Worm (Caenorhabditis elegans) whole organism, late embryonic: Measurements from ENCODE around the gene C23G10.5.
A peak's percentile ranks its signal among the peaks of the same experiment; 100 is the strongest.

ENCODE experiments used
- C38D4.7 ChIP-seq: fragments of 200-800 bp; sonication (Bioruptor generic); optimal IDR thresholded peaks from 2 replicates; lab custom pipeline; 2018; ENCODE audit warnings: mild to moderate bottlenecking, missing genetic modification characterization, moderate library complexity, missing compliant biosample characterization
- T23F11.4 ChIP-seq: fragments of 200-800 bp; sonication (Bioruptor generic); optimal IDR thresholded peaks from 2 replicates; lab custom pipeline; 2018; ENCODE audit warnings: mild to moderate bottlenecking, missing genetic modification characterization, missing compliant biosample characterization
- Y22D7AL.16 ChIP-seq: sonication (generic microtip); optimal IDR thresholded peaks from 2 replicates; lab custom pipeline; 2016; ENCODE audit warnings: missing genetic modification characterization, missing compliant biosample characterization
- ahr-1 ChIP-seq: sonication (generic microtip); optimal IDR thresholded peaks from 2 replicates; lab custom pipeline; 2016; ENCODE audit warnings: missing genetic modification characterization, missing compliant biosample characterization
- ceh-14 ChIP-seq: sonication (generic microtip); optimal IDR thresholded peaks from 2 replicates; lab custom pipeline; 2016; ENCODE audit warnings: missing genotype, missing genetic modification characterization, missing compliant biosample characterization
- ceh-2 ChIP-seq: sonication (generic microtip); optimal IDR thresholded peaks from 2 replicates; lab custom pipeline; 2016; ENCODE audit warnings: missing genotype, missing genetic modification characterization, missing compliant biosample characterization
- ceh-24 ChIP-seq: sonication (generic microtip); optimal IDR thresholded peaks from 2 replicates; lab custom pipeline; 2016; ENCODE audit warnings: mild to moderate bottlenecking, missing genetic modification characterization, missing compliant biosample characterization
- ceh-31 ChIP-seq: sonication (generic microtip); optimal IDR thresholded peaks from 2 replicates; lab custom pipeline; 2016; ENCODE audit warnings: missing genetic modification characterization, missing compliant biosample characterization
- ceh-34 ChIP-seq: sonication (generic microtip); optimal IDR thresholded peaks from 2 replicates; lab custom pipeline; 2016; ENCODE audit warnings: mild to moderate bottlenecking, missing genetic modification characterization, missing compliant biosample characterization
- ceh-9 ChIP-seq: sonication (generic microtip); optimal IDR thresholded peaks from 2 replicates; lab custom pipeline; 2016; ENCODE audit warnings: mild to moderate bottlenecking, missing genetic modification characterization, inconsistent platforms, missing compliant biosample characterization
- dmd-4 ChIP-seq: sonication (generic microtip); optimal IDR thresholded peaks from 2 replicates; lab custom pipeline; 2016; ENCODE audit warnings: borderline replicate concordance, missing genetic modification characterization, missing compliant biosample characterization
- elt-2 ChIP-seq: sonication (generic microtip); optimal IDR thresholded peaks from 2 replicates; lab custom pipeline; 2016; ENCODE audit warnings: missing genetic modification reagents, missing genetic modification characterization, missing compliant biosample characterization
- elt-4 ChIP-seq: sonication (generic microtip); optimal IDR thresholded peaks from 2 replicates; lab custom pipeline; 2016; ENCODE audit warnings: missing genetic modification characterization, missing compliant biosample characterization
- ets-4 ChIP-seq: sonication (generic microtip); optimal IDR thresholded peaks from 2 replicates; lab custom pipeline; 2016; ENCODE audit warnings: missing genetic modification characterization, missing compliant biosample characterization
- eyg-1 ChIP-seq: sonication (generic microtip); optimal IDR thresholded peaks from 2 replicates; lab custom pipeline; 2016; ENCODE audit warnings: missing genotype, missing genetic modification characterization, missing compliant biosample characterization
- fkh-10 ChIP-seq: fragments of 150-350 bp; optimal IDR thresholded peaks from 2 replicates; lab custom pipeline; 2014; ENCODE audit warnings: missing biosample characterization, missing genetic modification reagents, missing genetic modification characterization
- hlh-30 ChIP-seq: sonication (generic microtip); optimal IDR thresholded peaks from 2 replicates; lab custom pipeline; 2017; ENCODE audit warnings: antibody characterized with exemption, missing genetic modification characterization, missing compliant biosample characterization; ENCODE audit not compliant: insufficient read depth
- hlh-6 ChIP-seq: sonication (generic microtip); optimal IDR thresholded peaks from 2 replicates; lab custom pipeline; 2016; ENCODE audit warnings: missing genotype, missing genetic modification characterization, missing compliant biosample characterization
- lin-11 ChIP-seq: fragments of 200-800 bp; sonication (Bioruptor generic); optimal IDR thresholded peaks from 2 replicates; lab custom pipeline; 2018; ENCODE audit warnings: mild to moderate bottlenecking, missing genetic modification characterization, missing compliant biosample characterization
- madf-2 ChIP-seq: sonication (generic microtip); optimal IDR thresholded peaks from 2 replicates; lab custom pipeline; 2017; ENCODE audit warnings: missing genetic modification characterization, missing compliant biosample characterization
- mec-3 ChIP-seq: sonication (generic microtip); optimal IDR thresholded peaks from 2 replicates; lab custom pipeline; 2016; ENCODE audit warnings: borderline replicate concordance, missing genetic modification characterization, missing compliant biosample characterization
- nfya-1 ChIP-seq: sonication (generic microtip); optimal IDR thresholded peaks from 2 replicates; lab custom pipeline; 2017; ENCODE audit warnings: missing genetic modification characterization, mild to moderate bottlenecking, missing compliant biosample characterization, antibody characterized with exemption, moderate library complexity
- nhr-11 ChIP-seq: fragments of 150-350 bp; optimal IDR thresholded peaks from 2 replicates; lab custom pipeline; 2014; ENCODE audit warnings: missing biosample characterization, missing genetic modification characterization
- nhr-232 ChIP-seq: sonication (generic microtip); optimal IDR thresholded peaks from 2 replicates; lab custom pipeline; 2016; ENCODE audit warnings: missing genetic modification characterization, missing compliant biosample characterization
- odd-2 ChIP-seq: sonication (generic microtip); optimal IDR thresholded peaks from 2 replicates; lab custom pipeline; 2017; ENCODE audit warnings: antibody characterized with exemption, mild to moderate bottlenecking, missing genetic modification characterization, missing compliant biosample characterization
- pha-4 ChIP-seq: fragments of 150-350 bp; optimal IDR thresholded peaks from 2 replicates; lab custom pipeline; 2018; ENCODE audit warnings: missing biosample characterization, missing genetic modification reagents, missing genetic modification characterization
- pqm-1 ChIP-seq: sonication (generic microtip); optimal IDR thresholded peaks from 2 replicates; lab custom pipeline; 2016; ENCODE audit warnings: missing genetic modification characterization, missing compliant biosample characterization
- ref-2 ChIP-seq: sonication (generic microtip); optimal IDR thresholded peaks from 2 replicates; lab custom pipeline; 2016; ENCODE audit warnings: missing genetic modification characterization, missing compliant biosample characterization
- rnt-1 ChIP-seq: sonication (generic microtip); optimal IDR thresholded peaks from 2 replicates; lab custom pipeline; 2016; ENCODE audit warnings: missing genetic modification characterization, missing compliant biosample characterization
- sdc-2 ChIP-seq: sonication (generic microtip); optimal IDR thresholded peaks from 2 replicates; lab custom pipeline; 2016; ENCODE audit warnings: missing genotype, missing genetic modification characterization, missing compliant biosample characterization
- sox-2 ChIP-seq: fragments of 200-800 bp; sonication (Bioruptor generic); IDR thresholded peaks from 2 replicates; pipeline ENCODE4 v1.3.6; 2022; ENCODE audit warnings: missing genetic modification reagents, missing genetic modification characterization, missing compliant biosample characterization
- sox-4 ChIP-seq: sonication (generic microtip); optimal IDR thresholded peaks from 2 replicates; lab custom pipeline; 2017; ENCODE audit warnings: mild to moderate bottlenecking, missing genetic modification characterization, inconsistent platforms, missing compliant biosample characterization
- syd-9 ChIP-seq: sonication (generic microtip); optimal IDR thresholded peaks from 2 replicates; lab custom pipeline; 2016; ENCODE audit warnings: mild to moderate bottlenecking, missing genetic modification characterization, moderate library complexity, missing compliant biosample characterization
- tbx-2 ChIP-seq: sonication (generic microtip); optimal IDR thresholded peaks from 2 replicates; lab custom pipeline; 2016; ENCODE audit warnings: missing genetic modification characterization, missing compliant biosample characterization
- tbx-7 ChIP-seq: sonication (generic microtip); optimal IDR thresholded peaks from 2 replicates; lab custom pipeline; 2016; ENCODE audit warnings: missing genotype, missing genetic modification characterization, missing compliant biosample characterization
- ttx-3 ChIP-seq: sonication (generic microtip); optimal IDR thresholded peaks from 2 replicates; lab custom pipeline; 2016; ENCODE audit warnings: missing genetic modification reagents, missing genetic modification characterization, missing compliant biosample characterization
- unc-3 ChIP-seq, 2 experiments: fragments of 200-800 bp in 1 of 2; sonication (Bioruptor generic) in 1 of 2; sonication (generic microtip) in 1 of 2; conservative IDR thresholded peaks in 1 of 2; optimal IDR thresholded peaks in 1 of 2; 2 replicates each; pipeline versions ENCODE4 v1.3.6 to Lab custom; 2016 to 2022; ENCODE audit warnings: missing compliant biosample characterization in 2 of 2, missing genetic modification characterization in 2 of 2, missing genetic modification reagents in 1 of 2
- unc-42 ChIP-seq: sonication (generic microtip); optimal IDR thresholded peaks from 2 replicates; lab custom pipeline; 2016; ENCODE audit warnings: missing genotype, missing genetic modification characterization, missing compliant biosample characterization
- unc-55 ChIP-seq: sonication (generic microtip); optimal IDR thresholded peaks from 2 replicates; lab custom pipeline; 2017; ENCODE audit warnings: missing biosample characterization, missing genetic modification reagents, missing genetic modification characterization
- zip-5 ChIP-seq: sonication (generic microtip); optimal IDR thresholded peaks from 2 replicates; lab custom pipeline; 2016; ENCODE audit warnings: missing genetic modification characterization, missing compliant biosample characterization
- ztf-16 ChIP-seq: sonication (generic microtip); optimal IDR thresholded peaks from 2 replicates; lab custom pipeline; 2017; ENCODE audit warnings: missing genetic modification characterization, missing compliant biosample characterization

Gene C23G10.5

DNA sequence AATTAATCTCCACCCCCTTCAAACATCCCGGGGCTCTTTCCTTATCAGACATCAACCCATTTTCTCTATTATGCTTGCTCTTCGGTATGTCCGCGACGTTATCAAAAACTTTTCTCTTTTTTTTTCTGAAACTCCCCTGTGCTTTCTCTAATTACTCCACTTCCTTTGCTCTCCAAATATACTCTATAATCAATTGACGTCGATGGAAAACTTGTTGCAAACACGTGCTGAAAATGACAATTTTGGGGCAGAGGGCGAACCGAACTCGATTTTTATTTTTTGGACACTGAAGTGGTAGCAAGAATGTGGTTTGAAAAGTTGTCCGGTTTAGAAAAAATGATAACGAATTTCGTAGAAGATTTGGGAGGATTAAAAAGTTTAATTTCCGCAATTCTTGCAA lies 11.8 kb upstream of the C23G10.5 start:
- TF ChIP-seq dmd-4 (no peak), tbx-2 (no peak), ceh-9 (tag; lab: Kevin White, UChicago) (no peak), ceh-14 (tag; lab: Kevin White, UChicago) (no peak), ets-4 (tag; lab: Kevin White, UChicago) (no peak), unc-42 (tag; lab: Kevin White, UChicago) (no peak), nfya-1 (no peak), pqm-1 (tag; lab: Kevin White, UChicago) (no peak), sdc-2 (tag; lab: Kevin White, UChicago) (no peak), zip-5 (tag; lab: Kevin White, UChicago) (no peak), unc-55 (GFP tag; lab: Kevin White, UChicago) (no peak), C38D4.7 (no peak), Y22D7AL.16 (tag; lab: Kevin White, UChicago) (no peak)

- TF ChIP-seq elt-2 (tag; lab: Kevin White, UChicago) (peak; percentile 20), ztf-16 (tag; lab: Kevin White, UChicago) (no peak), sox-4 (no peak)
These were observed 10.6 kb upstream of the C23G10.5 start for ce11 chrIII:6180294-6180693.

DNA sequence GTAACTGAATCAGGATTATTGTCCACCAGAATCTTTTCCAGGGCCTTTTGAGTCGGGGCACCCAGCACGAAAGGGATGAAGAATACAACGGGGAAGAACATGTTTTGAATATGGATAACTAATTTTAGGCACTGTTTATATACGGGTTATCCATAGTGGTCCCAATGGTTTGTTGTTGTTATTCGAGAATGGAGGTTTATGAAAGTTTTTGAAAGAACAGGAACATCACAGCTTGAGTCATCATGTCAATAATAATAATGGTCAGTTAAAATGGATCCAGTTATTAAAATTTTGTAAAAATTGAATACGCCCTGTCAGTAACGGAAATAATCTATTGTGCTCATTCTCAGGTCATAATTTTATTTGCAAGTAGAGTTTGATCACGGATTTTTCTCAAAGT lies 7.8 kb upstream of the C23G10.5 start, which contains the start of gene nas-28:
nas-28 (minus strand) TSS at position 101 of the 400 bp plus-strand sequence.
- TF ChIP-seq sox-2 (GFP tag; lab: Robert Waterston, UW), result no peak
- TF ChIP-seq mec-3 (tag; lab: Kevin White, UChicago), result no peak
- TF ChIP-seq ahr-1 (tag; lab: Kevin White, UChicago), result no peak
- TF ChIP-seq nfya-1, result no peak
- TF ChIP-seq T23F11.4 (GFP tag; lab: Kevin White, UChicago), result no peak
- no peak for TF ChIP-seq syd-9 (tag; lab: Kevin White, UChicago)
- TF ChIP-seq madf-2 (tag; lab: Kevin White, UChicago), result no peak
- TF ChIP-seq ref-2, result no peak

DNA sequence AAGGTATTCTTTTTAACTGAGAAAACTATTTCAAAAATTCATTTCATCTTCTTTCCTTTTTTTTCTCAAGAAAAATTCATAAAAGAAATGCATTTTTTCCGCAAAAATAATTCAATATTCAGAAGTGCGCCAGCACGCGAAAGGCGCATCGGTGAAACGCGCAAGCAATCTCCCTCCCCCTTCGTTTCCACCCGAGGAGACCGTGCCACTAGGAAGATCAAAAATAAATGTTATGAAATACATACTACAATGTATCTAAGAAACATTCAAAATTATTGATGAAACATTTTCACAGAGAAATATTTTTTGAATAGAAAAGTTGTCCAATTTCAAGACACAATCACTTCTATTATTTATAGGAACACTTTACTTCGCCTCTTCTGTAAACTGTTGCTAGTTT lies 2.9 kb upstream of the C23G10.5 start:
- peak; percentile 9 for TF ChIP-seq unc-42 (tag; lab: Kevin White, UChicago)

DNA sequence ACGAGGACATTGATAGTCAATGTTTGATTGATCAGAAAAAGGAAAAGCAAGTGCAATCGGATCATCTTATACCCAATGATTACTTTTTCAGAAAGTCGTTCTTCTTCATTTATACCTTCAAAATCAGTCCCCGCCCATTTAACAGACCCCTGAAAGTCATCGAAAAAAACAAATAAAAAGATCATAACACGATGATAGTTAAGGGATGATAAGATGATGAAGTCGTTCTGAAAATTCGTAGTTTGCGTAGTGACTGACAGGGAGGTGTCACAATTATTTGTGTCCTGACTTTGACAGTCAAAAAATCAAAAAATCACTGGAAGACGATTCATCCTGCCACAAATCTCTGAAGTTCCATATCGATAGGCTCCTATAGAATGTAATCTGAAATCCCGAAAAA lies 3.6 kb downstream of the C23G10.5 start, which contains the start of gene ugt-66:
ugt-66 (minus strand) TSS at position 101 of the 400 bp plus-strand sequence.
- TF ChIP-seq tbx-7, result no peak
- no peak for TF ChIP-seq zip-5 (tag; lab: Kevin White, UChicago)
- no peak for TF ChIP-seq odd-2 (tag; lab: Kevin White, UChicago)
- no peak for TF ChIP-seq ceh-34 (tag; lab: Kevin White, UChicago)
- no peak for TF ChIP-seq unc-55 (GFP tag; lab: Kevin White, UChicago)
- TF ChIP-seq ref-2, result no peak
- TF ChIP-seq sox-4, result no peak
- no peak for TF ChIP-seq eyg-1 (tag; lab: Kevin White, UChicago)
- no peak for TF ChIP-seq fkh-10
- no peak for TF ChIP-seq hlh-6 (tag; lab: Kevin White, UChicago)
- TF ChIP-seq hlh-30, result no peak
- TF ChIP-seq elt-4 (tag; lab: Kevin White, UChicago), result no peak
- no peak for TF ChIP-seq lin-11 (tag; lab: Kevin White, UChicago)
- no peak for TF ChIP-seq ceh-9 (tag; lab: Kevin White, UChicago)
- no peak for TF ChIP-seq nhr-11 (tag; lab: Kevin White, UChicago)

DNA sequence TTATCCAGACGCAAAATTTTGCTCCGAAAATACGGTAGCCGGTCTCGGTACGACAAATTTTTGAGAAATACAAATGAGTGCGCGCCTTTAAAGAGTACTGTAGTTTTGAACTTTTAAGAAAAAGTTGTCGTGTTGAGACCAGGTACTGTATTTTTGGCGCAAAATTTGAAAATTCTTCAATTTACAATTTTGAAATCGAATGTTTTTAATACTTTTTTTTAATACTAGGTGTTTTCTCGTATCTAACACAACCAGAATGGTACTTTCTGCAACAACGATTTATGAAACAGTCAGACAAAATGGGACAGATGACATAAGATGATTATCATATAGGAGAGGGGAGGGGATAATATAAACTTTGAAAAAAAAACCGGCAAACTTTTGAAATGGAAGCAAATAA lies 4.8 kb downstream of the C23G10.5 start:
- TF ChIP-seq ttx-3 (tag; lab: Kevin White, UChicago) (no peak), pha-4 (tag; lab: Kevin White, UChicago) (no peak), nfya-1 (no peak), ceh-24 (tag; lab: Kevin White, UChicago) (no peak), tbx-7 (no peak), nhr-232 (tag; lab: Kevin White, UChicago) (no peak), rnt-1 (tag; lab: Kevin White, UChicago) (no peak), odd-2 (tag; lab: Kevin White, UChicago) (no peak), tbx-2 (no peak), ceh-2 (no peak), ceh-34 (tag; lab: Kevin White, UChicago) (no peak), eyg-1 (tag; lab: Kevin White, UChicago) (no peak), elt-4 (tag; lab: Kevin White, UChicago) (no peak), unc-3 (GFP tag; conservative IDR thresholded peaks at IDR 0.05; lab: Robert Waterston, UW) (no peak), unc-3 (tag; optimal IDR thresholded peaks at IDR 0.05; lab: Kevin White, UChicago) (no peak), ref-2 (no peak), zip-5 (tag; lab: Kevin White, UChicago) (no peak), ceh-31 (no peak), elt-2 (tag; lab: Kevin White, UChicago) (no peak)
- TF ChIP-seq, all 69 proteins: peak for 0
